Worm (Caenorhabditis elegans) whole organism, mixed stage, embryonic: ENCODE data around the gene srw-97.
"Not testable (repeated sequence)": the region's sequence is repeated elsewhere in the genome, so short reads cannot be mapped to it uniquely, and the experiment has no call there.

ENCODE experiments used
- drap-1 ChIP-seq: fragments of 200-800 bp; sonication (Bioruptor generic); optimal IDR thresholded peaks from 3 replicates; lab custom pipeline; 2018; ENCODE audit warnings: mild to moderate bottlenecking, missing genetic modification characterization, missing compliant biosample characterization
- pha-4 ChIP-seq: fragments of 150-350 bp; optimal IDR thresholded peaks from 2 replicates; lab custom pipeline; 2018; ENCODE audit warnings: missing biosample characterization, missing genetic modification reagents, missing genetic modification characterization

DNA sequence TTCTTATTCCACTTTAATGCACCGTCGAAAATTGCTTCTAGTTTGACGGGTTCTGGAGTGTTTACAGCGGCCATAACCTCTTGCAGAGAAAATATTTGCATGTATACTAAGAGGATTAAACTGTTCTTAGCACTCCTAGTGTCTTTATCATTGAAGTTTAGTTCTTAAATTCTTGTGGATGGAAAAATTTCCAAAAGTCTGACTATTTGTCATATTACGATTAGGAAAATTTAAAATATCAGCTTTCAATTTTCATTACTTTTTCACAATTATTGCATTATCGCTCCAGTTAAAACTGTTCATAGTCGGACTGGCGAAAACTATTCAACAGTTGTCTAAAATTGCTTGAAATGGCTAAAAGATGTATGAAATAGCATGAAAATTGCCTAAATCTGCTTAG lies 7.9 kb downstream of the srw-97 start, which contains the start of gene ZC204.13:
- not testable (repeated sequence) for TF ChIP-seq pha-4 (tag; lab: Kevin White, UChicago); drap-1 (GFP tag; lab: Kevin White, UChicago)
